Worm (Caenorhabditis elegans) whole organism, late embryonic: ENCODE measurements around the gene ncx-9.

Experiments used
- C08G9.2 ChIP-seq: sonication (generic microtip); optimal IDR thresholded peaks from 2 replicates; lab custom pipeline; 2016; ENCODE audit warnings: mild to moderate bottlenecking, missing genetic modification characterization, moderate library complexity, missing compliant biosample characterization
- C38D4.7 ChIP-seq: fragments of 200-800 bp; sonication (Bioruptor generic); optimal IDR thresholded peaks from 2 replicates; lab custom pipeline; 2018; ENCODE audit warnings: mild to moderate bottlenecking, missing genetic modification characterization, moderate library complexity, missing compliant biosample characterization
- F13H6.1 ChIP-seq: sonication (generic microtip); optimal IDR thresholded peaks from 2 replicates; lab custom pipeline; 2016; ENCODE audit warnings: missing genetic modification characterization, missing compliant biosample characterization
- ceh-14 ChIP-seq: sonication (generic microtip); optimal IDR thresholded peaks from 2 replicates; lab custom pipeline; 2016; ENCODE audit warnings: missing genotype, missing genetic modification characterization, missing compliant biosample characterization
- ceh-19 ChIP-seq: fragments of 200-800 bp; sonication (Bioruptor generic); optimal IDR thresholded peaks from 2 replicates; lab custom pipeline; 2018; ENCODE audit warnings: mild to moderate bottlenecking, missing genetic modification characterization, missing compliant biosample characterization
- ceh-24 ChIP-seq: sonication (generic microtip); optimal IDR thresholded peaks from 2 replicates; lab custom pipeline; 2016; ENCODE audit warnings: mild to moderate bottlenecking, missing genetic modification characterization, missing compliant biosample characterization
- ceh-31 ChIP-seq: sonication (generic microtip); optimal IDR thresholded peaks from 2 replicates; lab custom pipeline; 2016; ENCODE audit warnings: missing genetic modification characterization, missing compliant biosample characterization
- ceh-34 ChIP-seq: sonication (generic microtip); optimal IDR thresholded peaks from 2 replicates; lab custom pipeline; 2016; ENCODE audit warnings: mild to moderate bottlenecking, missing genetic modification characterization, missing compliant biosample characterization
- ceh-45 ChIP-seq: fragments of 200-800 bp; sonication (Bioruptor generic); IDR thresholded peaks from 2 replicates; pipeline ENCODE4 v1.3.6; 2022; ENCODE audit warnings: missing genetic modification reagents, missing genetic modification characterization, missing compliant biosample characterization
- ceh-48 ChIP-seq: sonication (generic microtip); optimal IDR thresholded peaks from 2 replicates; lab custom pipeline; 2016; ENCODE audit warnings: missing genetic modification characterization, inconsistent platforms, missing compliant biosample characterization
- dve-1 ChIP-seq: sonication (generic microtip); optimal IDR thresholded peaks from 2 replicates; lab custom pipeline; 2017; ENCODE audit warnings: antibody characterized with exemption, mild to moderate bottlenecking, missing genetic modification characterization, missing compliant biosample characterization
- elt-2 ChIP-seq: sonication (generic microtip); optimal IDR thresholded peaks from 2 replicates; lab custom pipeline; 2016; ENCODE audit warnings: missing genetic modification reagents, missing genetic modification characterization, missing compliant biosample characterization
- elt-4 ChIP-seq: sonication (generic microtip); optimal IDR thresholded peaks from 2 replicates; lab custom pipeline; 2016; ENCODE audit warnings: missing genetic modification characterization, missing compliant biosample characterization
- ets-4 ChIP-seq: sonication (generic microtip); optimal IDR thresholded peaks from 2 replicates; lab custom pipeline; 2016; ENCODE audit warnings: missing genetic modification characterization, missing compliant biosample characterization
- eyg-1 ChIP-seq: sonication (generic microtip); optimal IDR thresholded peaks from 2 replicates; lab custom pipeline; 2016; ENCODE audit warnings: missing genotype, missing genetic modification characterization, missing compliant biosample characterization
- fkh-10 ChIP-seq: fragments of 150-350 bp; optimal IDR thresholded peaks from 2 replicates; lab custom pipeline; 2014; ENCODE audit warnings: missing biosample characterization, missing genetic modification reagents, missing genetic modification characterization
- fkh-6 ChIP-seq: sonication (generic microtip); optimal IDR thresholded peaks from 2 replicates; lab custom pipeline; 2016; ENCODE audit warnings: missing genetic modification characterization, missing compliant biosample characterization
- madf-2 ChIP-seq: sonication (generic microtip); optimal IDR thresholded peaks from 2 replicates; lab custom pipeline; 2017; ENCODE audit warnings: missing genetic modification characterization, missing compliant biosample characterization
- mec-3 ChIP-seq: sonication (generic microtip); optimal IDR thresholded peaks from 2 replicates; lab custom pipeline; 2016; ENCODE audit warnings: borderline replicate concordance, missing genetic modification characterization, missing compliant biosample characterization
- nfya-1 ChIP-seq: sonication (generic microtip); optimal IDR thresholded peaks from 2 replicates; lab custom pipeline; 2017; ENCODE audit warnings: missing genetic modification characterization, mild to moderate bottlenecking, missing compliant biosample characterization, antibody characterized with exemption, moderate library complexity
- nhr-11 ChIP-seq: fragments of 150-350 bp; optimal IDR thresholded peaks from 2 replicates; lab custom pipeline; 2014; ENCODE audit warnings: missing biosample characterization, missing genetic modification characterization
- nhr-232 ChIP-seq: sonication (generic microtip); optimal IDR thresholded peaks from 2 replicates; lab custom pipeline; 2016; ENCODE audit warnings: missing genetic modification characterization, missing compliant biosample characterization
- npax-4 ChIP-seq: sonication (generic microtip); optimal IDR thresholded peaks from 2 replicates; lab custom pipeline; 2016; ENCODE audit warnings: missing genetic modification characterization, missing compliant biosample characterization
- odd-2 ChIP-seq: sonication (generic microtip); optimal IDR thresholded peaks from 2 replicates; lab custom pipeline; 2017; ENCODE audit warnings: antibody characterized with exemption, mild to moderate bottlenecking, missing genetic modification characterization, missing compliant biosample characterization
- pax-1 ChIP-seq: fragments of 150-350 bp; optimal IDR thresholded peaks from 2 replicates; lab custom pipeline; 2014; ENCODE audit warnings: missing biosample characterization, missing genetic modification characterization
- pha-2 ChIP-seq: sonication (generic microtip); optimal IDR thresholded peaks from 2 replicates; lab custom pipeline; 2017; ENCODE audit warnings: mild to moderate bottlenecking, missing genetic modification characterization, missing compliant biosample characterization
- pha-4 ChIP-seq: fragments of 150-350 bp; optimal IDR thresholded peaks from 2 replicates; lab custom pipeline; 2018; ENCODE audit warnings: missing biosample characterization, missing genetic modification reagents, missing genetic modification characterization
- pros-1 ChIP-seq: fragments of 150-350 bp; optimal IDR thresholded peaks from 2 replicates; lab custom pipeline; 2014; ENCODE audit warnings: missing biosample characterization, missing genetic modification reagents, missing genetic modification characterization
- sox-2 ChIP-seq: fragments of 200-800 bp; sonication (Bioruptor generic); IDR thresholded peaks from 2 replicates; pipeline ENCODE4 v1.3.6; 2022; ENCODE audit warnings: missing genetic modification reagents, missing genetic modification characterization, missing compliant biosample characterization
- sox-4 ChIP-seq: sonication (generic microtip); optimal IDR thresholded peaks from 2 replicates; lab custom pipeline; 2017; ENCODE audit warnings: mild to moderate bottlenecking, missing genetic modification characterization, inconsistent platforms, missing compliant biosample characterization
- unc-3 ChIP-seq, 2 experiments: fragments of 200-800 bp in 1 of 2; sonication (Bioruptor generic) in 1 of 2; sonication (generic microtip) in 1 of 2; conservative IDR thresholded peaks in 1 of 2; optimal IDR thresholded peaks in 1 of 2; 2 replicates each; pipeline versions ENCODE4 v1.3.6 to Lab custom; 2016 to 2022; ENCODE audit warnings: missing compliant biosample characterization in 2 of 2, missing genetic modification characterization in 2 of 2, missing genetic modification reagents in 1 of 2
- unc-42 ChIP-seq: sonication (generic microtip); optimal IDR thresholded peaks from 2 replicates; lab custom pipeline; 2016; ENCODE audit warnings: missing genotype, missing genetic modification characterization, missing compliant biosample characterization
- unc-86 ChIP-seq: sonication (generic microtip); optimal IDR thresholded peaks from 2 replicates; lab custom pipeline; 2016; ENCODE audit warnings: missing genetic modification characterization, missing compliant biosample characterization
- ztf-16 ChIP-seq: sonication (generic microtip); optimal IDR thresholded peaks from 2 replicates; lab custom pipeline; 2017; ENCODE audit warnings: missing genetic modification characterization, missing compliant biosample characterization

The ncx-9 gene

DNA sequence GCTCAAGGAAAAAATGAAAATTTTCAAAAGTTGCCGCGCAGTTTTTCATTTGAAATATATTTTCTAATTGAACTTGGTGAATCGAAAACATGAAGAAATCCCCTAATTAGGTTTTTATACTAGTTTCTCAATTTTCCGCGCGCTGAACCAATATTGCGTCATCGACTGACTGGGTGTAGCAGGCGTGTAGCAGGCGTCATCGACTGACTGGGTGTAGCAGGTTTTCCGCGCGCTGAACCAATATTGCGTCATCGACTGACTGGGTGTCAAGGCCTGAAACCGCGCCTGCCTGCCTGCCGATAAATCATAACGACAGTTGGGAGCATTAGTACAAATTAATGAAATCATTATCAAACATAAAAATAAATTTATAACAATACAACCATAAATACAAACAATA, 28.3 kb upstream of the ncx-9 start:
- TF ChIP-seq elt-2 (tag; lab: Kevin White, UChicago), result peak; percentile 7
- no peak for TF ChIP-seq ceh-31 (tag; lab: Kevin White, UChicago)
- TF ChIP-seq ceh-24 (tag; lab: Kevin White, UChicago), result no peak
- no peak for TF ChIP-seq nhr-232
- TF ChIP-seq fkh-10 (GFP tag; lab: Kevin White, UChicago), result no peak

DNA sequence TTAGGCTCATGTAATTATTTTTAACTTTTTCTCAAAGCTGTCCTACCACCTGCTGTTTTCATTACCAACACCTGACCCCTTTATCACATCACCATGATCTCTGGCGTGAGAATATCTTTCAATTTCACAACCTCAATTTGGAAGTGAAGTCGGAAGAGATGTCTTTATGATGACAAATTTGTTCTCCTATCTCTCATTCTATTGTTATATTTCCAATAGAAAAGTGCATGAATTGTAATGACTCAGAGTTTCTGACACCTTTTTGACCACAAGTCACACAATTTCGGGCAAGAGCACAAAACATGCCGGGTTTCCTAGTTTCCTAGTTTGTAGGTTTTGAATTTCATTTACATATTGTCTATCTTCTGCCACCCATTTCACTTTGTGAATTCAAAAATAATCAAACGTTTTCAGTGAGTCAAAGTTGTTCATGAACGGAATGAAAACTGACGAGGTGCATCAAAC, 23.8 kb upstream of the ncx-9 start, which contains the start of gene srr-4:
srr-4 (plus strand) TSS at position 415 of the 465 bp plus-strand sequence.
- TF ChIP-seq F13H6.1 (tag; lab: Kevin White, UChicago) (no peak), elt-4 (tag; lab: Kevin White, UChicago) (no peak), pha-2 (no peak)
- TF ChIP-seq, all 69 proteins: peak for 0

DNA sequence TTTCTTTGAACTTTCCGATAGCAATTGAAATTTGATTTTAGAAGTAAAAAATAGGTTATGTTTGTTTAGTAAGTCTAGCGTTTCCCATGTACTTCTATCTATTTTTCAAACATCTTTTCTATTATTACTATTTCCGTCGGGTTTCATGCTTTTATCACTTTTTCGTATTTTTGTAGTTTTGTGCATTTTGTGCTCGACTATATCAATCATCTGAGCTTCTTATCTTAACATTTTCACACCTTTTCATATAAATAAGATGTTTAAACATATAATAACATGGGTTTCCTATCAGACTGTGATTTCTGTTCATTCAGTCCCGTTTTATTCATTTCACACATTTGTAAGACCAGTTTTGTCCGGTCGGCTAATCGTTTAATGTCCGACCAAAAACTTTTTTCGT, 23.0 kb upstream of the ncx-9 start:
- TF ChIP-seq C38D4.7, result no peak
- no peak for TF ChIP-seq pax-1 (tag; lab: Kevin White, UChicago)
- no peak for TF ChIP-seq pha-2
- no peak for TF ChIP-seq ceh-48 (tag; lab: Kevin White, UChicago)
- TF ChIP-seq ztf-16 (tag; lab: Kevin White, UChicago), result no peak
- TF ChIP-seq nfya-1 (tag; lab: Kevin White, UChicago), result no peak
- TF ChIP-seq pha-4 (tag; lab: Kevin White, UChicago), result no peak
- TF ChIP-seq npax-4 (tag; lab: Kevin White, UChicago), result no peak
- no peak for TF ChIP-seq ceh-19 (GFP tag; lab: Kevin White, UChicago)
- no peak for TF ChIP-seq eyg-1 (tag; lab: Kevin White, UChicago)
- no peak for TF ChIP-seq ceh-31 (tag; lab: Kevin White, UChicago)
- TF ChIP-seq mec-3, result no peak
- TF ChIP-seq pros-1 (tag; lab: Kevin White, UChicago), result no peak
- no peak for TF ChIP-seq dve-1 (tag; lab: Kevin White, UChicago)
- TF ChIP-seq odd-2 (tag; lab: Kevin White, UChicago), result no peak
- TF ChIP-seq unc-42 (tag; lab: Kevin White, UChicago), result no peak
- no peak for TF ChIP-seq fkh-6
- TF ChIP-seq madf-2 (tag; lab: Kevin White, UChicago), result no peak
- no peak for TF ChIP-seq sox-4 (tag; lab: Kevin White, UChicago)
- TF ChIP-seq nhr-11 (tag; lab: Kevin White, UChicago), result no peak

DNA sequence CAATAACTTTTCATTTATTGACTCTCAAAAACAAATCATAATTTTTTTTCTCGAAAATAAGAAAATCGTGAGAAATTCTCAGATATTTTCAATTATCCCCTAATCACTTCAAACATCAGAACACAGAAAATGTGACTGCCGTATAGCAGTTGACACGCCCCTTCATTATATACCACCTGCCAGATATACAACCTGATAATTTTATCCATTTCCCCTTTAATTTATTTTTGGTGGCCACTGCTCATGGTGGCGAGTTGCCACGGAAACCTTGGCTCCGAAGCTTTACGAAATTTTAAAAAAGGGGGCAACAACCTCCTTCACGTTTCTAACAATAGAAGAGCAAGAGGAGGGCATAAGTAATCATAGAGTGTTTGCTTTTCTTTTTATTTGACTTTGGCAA, 21.7 kb upstream of the ncx-9 start:
- no peak for TF ChIP-seq sox-2
- TF ChIP-seq ceh-34 (tag; lab: Kevin White, UChicago), result no peak
- TF ChIP-seq C08G9.2 (tag; lab: Kevin White, UChicago), result no peak
- peak; percentile 46 for TF ChIP-seq ceh-14 (tag; lab: Kevin White, UChicago)
- peak; percentile 29 for TF ChIP-seq unc-42 (tag; lab: Kevin White, UChicago)

DNA sequence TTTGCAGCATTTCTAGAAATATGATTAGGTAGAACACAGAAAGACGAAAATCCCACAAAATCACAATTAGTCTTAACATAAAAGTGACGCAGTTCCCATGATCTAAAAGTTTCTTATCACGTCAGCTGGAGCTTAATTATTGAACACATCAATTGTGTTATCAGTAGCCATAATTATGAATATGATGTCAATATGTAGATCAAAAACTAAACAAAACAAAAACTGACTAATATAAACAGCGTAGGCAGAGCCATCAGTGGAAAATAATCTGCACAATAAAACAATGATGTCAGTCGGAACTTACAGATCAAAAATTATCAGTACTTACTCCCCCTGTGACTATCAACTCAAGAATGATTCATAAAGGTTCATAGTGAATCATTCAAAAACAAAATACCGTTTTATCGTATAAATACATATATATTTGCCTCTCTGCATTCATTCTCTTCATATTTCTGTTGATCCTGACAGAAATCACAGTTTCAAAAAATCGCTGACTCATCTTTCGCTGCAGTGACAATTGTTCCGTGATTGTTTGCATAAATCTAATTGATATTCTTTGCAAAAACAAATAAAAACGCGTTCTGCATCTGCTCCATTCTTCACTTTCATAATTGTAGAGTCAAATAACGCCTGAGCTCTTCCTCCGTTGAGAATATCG, 17.3 kb upstream of the ncx-9 start, which contains the start of gene srr-6:
srr-6 (plus strand) TSS at position 611 of the 661 bp plus-strand sequence.
- TF ChIP-seq unc-86 (tag; lab: Kevin White, UChicago), result no peak
- peak; percentile 80 for TF ChIP-seq elt-2 (tag; lab: Kevin White, UChicago)
- TF ChIP-seq, all 69 proteins: peak for 1

DNA sequence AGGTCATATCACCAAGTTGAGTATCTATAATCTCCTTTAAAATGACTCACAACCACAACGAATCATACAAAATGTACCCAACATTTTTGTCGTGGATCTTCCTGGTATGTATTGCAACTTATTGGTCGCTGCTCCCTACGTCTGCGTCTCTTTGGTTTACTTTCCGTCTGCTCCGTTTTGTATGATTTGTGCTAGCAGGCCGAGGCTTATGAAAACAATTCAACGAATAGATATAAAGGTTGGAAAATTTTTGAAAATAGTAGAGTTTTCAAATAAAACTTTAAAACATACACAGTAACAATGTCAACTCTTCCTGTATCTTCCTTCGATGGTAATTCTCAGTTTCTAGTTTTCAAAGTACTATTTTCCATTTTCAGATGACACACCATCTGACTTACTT, 6.3 kb upstream of the ncx-9 start, which contains the start of gene srr-8:
srr-8 (plus strand) TSS at position 301 of the 400 bp plus-strand sequence.
- no peak for TF ChIP-seq odd-2 (tag; lab: Kevin White, UChicago)
- TF ChIP-seq ets-4 (tag; lab: Kevin White, UChicago), result no peak
- TF ChIP-seq unc-42 (tag; lab: Kevin White, UChicago), result no peak
- TF ChIP-seq ceh-45 (GFP tag; lab: Robert Waterston, UW), result no peak
- TF ChIP-seq fkh-10 (GFP tag; lab: Kevin White, UChicago), result no peak
- TF ChIP-seq pax-1 (tag; lab: Kevin White, UChicago), result no peak
- TF ChIP-seq unc-3 (GFP tag; conservative IDR thresholded peaks at IDR 0.05; lab: Robert Waterston, UW), result no peak
- TF ChIP-seq unc-3 (tag; optimal IDR thresholded peaks at IDR 0.05; lab: Kevin White, UChicago), result no peak
- TF ChIP-seq ztf-16 (tag; lab: Kevin White, UChicago), result no peak
